Worm (Caenorhabditis elegans) whole organism, early embryonic: ENCODE measurements around the gene ifc-2.

ENCODE experiments used
- F13C5.2 ChIP-seq: sonication (generic microtip); optimal IDR thresholded peaks from 2 replicates; lab custom pipeline; 2017; ENCODE audit warnings: mild to moderate bottlenecking, missing genetic modification characterization, inconsistent platforms, missing compliant biosample characterization
- ama-1 ChIP-seq: fragments of 150-350 bp; optimal IDR thresholded peaks from 2 replicates; lab custom pipeline; 2014
- ceh-13 ChIP-seq: fragments of 200-800 bp; sonication (Bioruptor generic); optimal IDR thresholded peaks from 2 replicates; lab custom pipeline; 2018; ENCODE audit warnings: mild to moderate bottlenecking, missing genetic modification characterization, missing compliant biosample characterization
- ceh-36 ChIP-seq: sonication (generic microtip); optimal IDR thresholded peaks from 2 replicates; lab custom pipeline; 2016; ENCODE audit warnings: missing genetic modification characterization, inconsistent platforms, missing compliant biosample characterization
- ets-7 ChIP-seq: sonication (generic microtip); optimal IDR thresholded peaks from 2 replicates; lab custom pipeline; 2016; ENCODE audit warnings: missing genotype, missing genetic modification characterization, missing compliant biosample characterization
- flt-1 ChIP-seq: fragments of 200-800 bp; sonication (Bioruptor generic); IDR thresholded peaks from 2 replicates; pipeline ENCODE4 v1.3.6; 2022; ENCODE audit warnings: missing genetic modification characterization, missing compliant biosample characterization
- hmbx-1 ChIP-seq: sonication (generic microtip); optimal IDR thresholded peaks from 2 replicates; lab custom pipeline; 2016; ENCODE audit warnings: mild to moderate bottlenecking, missing genetic modification characterization, missing compliant biosample characterization
- hmg-4 ChIP-seq: fragments of 200-800 bp; sonication (Bioruptor generic); optimal IDR thresholded peaks from 2 replicates; lab custom pipeline; 2018; ENCODE audit warnings: mild to moderate bottlenecking, missing genetic modification characterization, missing compliant biosample characterization
- hnd-1 ChIP-seq: sonication (generic microtip); optimal IDR thresholded peaks from 2 replicates; lab custom pipeline; 2016; ENCODE audit warnings: missing genetic modification characterization, missing compliant biosample characterization
- scrt-1 ChIP-seq: fragments of 200-800 bp; sonication (Bioruptor generic); IDR thresholded peaks from 2 replicates; pipeline ENCODE4 v1.3.6; 2022; ENCODE audit warnings: missing genetic modification characterization, missing compliant biosample characterization
- tra-4 ChIP-seq: sonication (generic microtip); optimal IDR thresholded peaks from 2 replicates; lab custom pipeline; 2017; ENCODE audit warnings: missing genetic modification characterization, missing compliant biosample characterization

ce11 chrX:696253-696652 lies 41.5 kb upstream of the ifc-2 start:
- TF ChIP-seq scrt-1 (GFP tag; lab: Robert Waterston, UW) = no peak
- TF ChIP-seq hnd-1 (tag; lab: Kevin White, UChicago) = no peak
- no peak for TF ChIP-seq ama-1 (lab: Kevin White, UChicago)
- no peak for TF ChIP-seq ceh-13 (GFP tag; lab: Kevin White, UChicago)
- TF ChIP-seq ceh-36 = no peak
- TF ChIP-seq hmbx-1 (tag; lab: Kevin White, UChicago) = no peak
- TF ChIP-seq ets-7 (tag; lab: Kevin White, UChicago) = no peak
- TF ChIP-seq F13C5.2 (tag; lab: Kevin White, UChicago) = no peak
- no peak for TF ChIP-seq hmg-4 (GFP tag; lab: Kevin White, UChicago)
- TF ChIP-seq tra-4 (tag; lab: Kevin White, UChicago) = no peak
- TF ChIP-seq flt-1 (GFP tag; lab: Robert Waterston, UW) = no peak
